Fruit fly (Drosophila melanogaster) whole organism, prepupa: ENCODE data around the gene CG11498.

Experiments
- Blimp-1 ChIP-seq: fragments of 200-800 bp; sonication (Bioruptor generic); optimal IDR thresholded peaks from 3 replicates; lab custom pipeline; 2017; ENCODE audit warnings: missing biosample characterization, missing genetic modification characterization, mild to moderate bottlenecking, moderate library complexity, missing genetic modification reagents
- CG10631 ChIP-seq: fragments of 200-800 bp; sonication (Bioruptor generic); optimal IDR thresholded peaks from 2 replicates; lab custom pipeline; 2016; ENCODE audit warnings: missing biosample characterization, missing genetic modification characterization
- CG10669 ChIP-seq: fragments of 200-800 bp; sonication (Bioruptor generic); optimal IDR thresholded peaks from 3 replicates; lab custom pipeline; 2018; ENCODE audit warnings: missing biosample characterization, mild to moderate bottlenecking, missing genetic modification characterization, moderate library complexity
- CG11294 ChIP-seq: fragments of 200-800 bp; sonication (Bioruptor generic); IDR thresholded peaks from 2 replicates; pipeline ENCODE4 v1.3.6; 2022; ENCODE audit warnings: missing biosample characterization, missing genetic modification characterization
- CG11762 ChIP-seq: fragments of 200-800 bp; sonication (Bioruptor generic); optimal IDR thresholded peaks from 3 replicates; lab custom pipeline; 2016; ENCODE audit warnings: missing biosample characterization, missing genetic modification characterization; ENCODE audit not compliant: insufficient read depth
- CG11902 ChIP-seq: fragments of 200-800 bp; sonication (Bioruptor generic); optimal IDR thresholded peaks from 3 replicates; lab custom pipeline; 2016; ENCODE audit warnings: missing biosample characterization, missing genetic modification characterization
- CG15336 ChIP-seq: fragments of 200-800 bp; sonication (Bioruptor generic); IDR thresholded peaks from 2 replicates; pipeline ENCODE4 v1.3.6; 2022; ENCODE audit warnings: missing biosample characterization, missing genetic modification characterization
- CG1621 ChIP-seq: fragments of 200-800 bp; sonication (Bioruptor generic); optimal IDR thresholded peaks from 3 replicates; lab custom pipeline; 2018; ENCODE audit warnings: missing biosample characterization, mild to moderate bottlenecking, missing genetic modification characterization
- CG16779 ChIP-seq: fragments of 200-800 bp; sonication (Bioruptor generic); optimal IDR thresholded peaks from 3 replicates; lab custom pipeline; 2017; ENCODE audit warnings: missing biosample characterization, mild to moderate bottlenecking, missing genetic modification characterization
- CG31627 ChIP-seq: fragments of 200-800 bp; sonication (Bioruptor generic); optimal IDR thresholded peaks from 3 replicates; lab custom pipeline; 2016; ENCODE audit warnings: missing biosample characterization, missing genetic modification characterization
- CG32006 ChIP-seq: fragments of 200-800 bp; sonication (Bioruptor generic); optimal IDR thresholded peaks from 3 replicates; lab custom pipeline; 2017; ENCODE audit warnings: missing biosample characterization, mild to moderate bottlenecking, missing genetic modification characterization
- CG34406 ChIP-seq: fragments of 200-800 bp; sonication (Bioruptor generic); optimal IDR thresholded peaks from 3 replicates; lab custom pipeline; 2016; ENCODE audit warnings: missing biosample characterization, missing genetic modification characterization
- CG3919 ChIP-seq: fragments of 200-800 bp; sonication (Bioruptor generic); optimal IDR thresholded peaks from 3 replicates; lab custom pipeline; 2016; ENCODE audit warnings: missing biosample characterization, missing genetic modification characterization
- CG4318 ChIP-seq: fragments of 200-800 bp; sonication (Bioruptor generic); optimal IDR thresholded peaks from 3 replicates; lab custom pipeline; 2017; ENCODE audit warnings: missing biosample characterization, mild to moderate bottlenecking, missing genetic modification characterization
- CG6163 ChIP-seq: fragments of 200-800 bp; sonication (Bioruptor generic); IDR thresholded peaks from 3 replicates; pipeline ENCODE4 v1.3.6; 2022; ENCODE audit warnings: missing biosample characterization, missing genetic modification characterization
- CG6276 ChIP-seq: fragments of 200-800 bp; sonication (Bioruptor generic); optimal IDR thresholded peaks from 2 replicates; lab custom pipeline; 2017; ENCODE audit warnings: missing biosample characterization, mild to moderate bottlenecking, missing genetic modification characterization
- CG6792 ChIP-seq: fragments of 200-800 bp; sonication (Bioruptor generic); optimal IDR thresholded peaks from 3 replicates; lab custom pipeline; 2016; ENCODE audit warnings: missing biosample characterization, missing genetic modification characterization
- CG6808 ChIP-seq: fragments of 200-800 bp; sonication (Bioruptor generic); optimal IDR thresholded peaks from 3 replicates; lab custom pipeline; 2017; ENCODE audit warnings: missing biosample characterization, missing genetic modification characterization, mild to moderate bottlenecking, moderate library complexity, missing genetic modification reagents
- CG6854 ChIP-seq: fragments of 200-800 bp; sonication (Bioruptor generic); optimal IDR thresholded peaks from 2 replicates; lab custom pipeline; 2017; ENCODE audit warnings: missing biosample characterization, mild to moderate bottlenecking, missing genetic modification characterization
- CG8119 ChIP-seq: fragments of 200-800 bp; sonication (Bioruptor generic); IDR thresholded peaks from 3 replicates; pipeline ENCODE4 v1.3.6; 2022; ENCODE audit warnings: missing biosample characterization, missing genetic modification characterization
- CG8319 ChIP-seq: fragments of 200-800 bp; sonication (Bioruptor generic); optimal IDR thresholded peaks from 3 replicates; lab custom pipeline; 2016; ENCODE audit warnings: missing biosample characterization, missing genetic modification characterization
- CG8632 ChIP-seq: fragments of 200-800 bp; sonication (Bioruptor generic); optimal IDR thresholded peaks from 3 replicates; lab custom pipeline; 2016; ENCODE audit warnings: missing biosample characterization, missing genetic modification characterization
- Eip75B ChIP-seq: fragments of 200-800 bp; sonication (Bioruptor generic); optimal IDR thresholded peaks from 3 replicates; lab custom pipeline; 2016; ENCODE audit warnings: missing biosample characterization, missing genetic modification characterization
- Eip78C ChIP-seq: fragments of 200-800 bp; sonication (Bioruptor generic); peaks from one replicate; lab custom pipeline; 2016; ENCODE audit warnings: missing biosample characterization, missing genetic modification characterization
- Eip93F ChIP-seq: fragments of 200-800 bp; sonication (Bioruptor generic); optimal IDR thresholded peaks from 2 replicates; lab custom pipeline; 2016; ENCODE audit warnings: missing biosample characterization, mild to moderate bottlenecking, missing genetic modification characterization
- Ets21C ChIP-seq: fragments of 200-800 bp; sonication (Bioruptor generic); optimal IDR thresholded peaks from 3 replicates; lab custom pipeline; 2016; ENCODE audit warnings: missing biosample characterization, missing genetic modification characterization
- Ets96B ChIP-seq: fragments of 200-800 bp; optimal IDR thresholded peaks from 2 replicates; lab custom pipeline; 2019; ENCODE audit warnings: missing biosample characterization, mild to moderate bottlenecking, missing genetic modification characterization, moderate library complexity
- Hr39 ChIP-seq: fragments of 200-800 bp; sonication (Bioruptor generic); optimal IDR thresholded peaks from 2 replicates; lab custom pipeline; 2016; ENCODE audit warnings: missing biosample characterization, missing genetic modification characterization
- Lpt ChIP-seq: fragments of 200-800 bp; sonication (Bioruptor generic); optimal IDR thresholded peaks from 3 replicates; lab custom pipeline; 2016; ENCODE audit warnings: missing biosample characterization, missing genetic modification characterization
- OdsH ChIP-seq: fragments of 200-800 bp; sonication (Bioruptor generic); optimal IDR thresholded peaks from 3 replicates; lab custom pipeline; 2016; ENCODE audit warnings: missing biosample characterization, missing genetic modification characterization
- Smox ChIP-seq: fragments of 200-800 bp; sonication (Bioruptor generic); optimal IDR thresholded peaks from 3 replicates; lab custom pipeline; 2016; ENCODE audit warnings: missing biosample characterization, missing genetic modification characterization
- Sox102F ChIP-seq: fragments of 200-800 bp; sonication (Bioruptor generic); optimal IDR thresholded peaks from 2 replicates; lab custom pipeline; 2016; ENCODE audit warnings: missing biosample characterization, mild to moderate bottlenecking, missing genetic modification characterization
- Sox14 ChIP-seq: fragments of 200-800 bp; sonication (Bioruptor generic); optimal IDR thresholded peaks from 3 replicates; lab custom pipeline; 2016; ENCODE audit warnings: missing biosample characterization, missing genetic modification characterization
- Sox15 ChIP-seq: fragments of 200-800 bp; sonication (Bioruptor generic); optimal IDR thresholded peaks from 3 replicates; lab custom pipeline; 2016; ENCODE audit warnings: missing biosample characterization, missing genetic modification characterization
- achi ChIP-seq: fragments of 200-800 bp; sonication (Bioruptor generic); optimal IDR thresholded peaks from 3 replicates; lab custom pipeline; 2016; ENCODE audit warnings: missing biosample characterization, missing genetic modification characterization
- acj6 ChIP-seq: fragments of 200-800 bp; sonication (Bioruptor generic); optimal IDR thresholded peaks from 3 replicates; lab custom pipeline; 2016; ENCODE audit warnings: missing biosample characterization, missing genetic modification characterization
- cyc ChIP-seq: fragments of 200-800 bp; sonication (Bioruptor generic); optimal IDR thresholded peaks from 3 replicates; lab custom pipeline; 2016; ENCODE audit warnings: missing biosample characterization, missing genetic modification characterization
- esn ChIP-seq: fragments of 200-800 bp; sonication (Bioruptor generic); optimal IDR thresholded peaks from 2 replicates; lab custom pipeline; 2016; ENCODE audit warnings: missing biosample characterization, mild to moderate bottlenecking, missing genetic modification characterization, moderate library complexity
- fd59A ChIP-seq: fragments of 200-800 bp; sonication (Bioruptor generic); optimal IDR thresholded peaks from 2 replicates; lab custom pipeline; 2017; ENCODE audit warnings: missing biosample characterization, mild to moderate bottlenecking, missing genetic modification characterization, missing genetic modification reagents
- fkh ChIP-seq: fragments of 200-800 bp; sonication (Bioruptor generic); optimal IDR thresholded peaks from 3 replicates; lab custom pipeline; 2017; ENCODE audit warnings: missing biosample characterization, mild to moderate bottlenecking, missing genetic modification characterization, moderate library complexity
- net ChIP-seq: fragments of 200-800 bp; sonication (Bioruptor generic); optimal IDR thresholded peaks from 3 replicates; lab custom pipeline; 2016; ENCODE audit warnings: missing biosample characterization, missing genetic modification characterization
- pdm3 ChIP-seq: fragments of 200-800 bp; sonication (Bioruptor generic); optimal IDR thresholded peaks from 3 replicates; lab custom pipeline; 2016; ENCODE audit warnings: missing biosample characterization, missing genetic modification characterization
- spab ChIP-seq: fragments of 200-800 bp; sonication (Bioruptor generic); optimal IDR thresholded peaks from 2 replicates; lab custom pipeline; 2017; ENCODE audit warnings: missing biosample characterization, mild to moderate bottlenecking, missing genetic modification characterization, missing genetic modification reagents
- ss ChIP-seq, 2 experiments: fragments of 200-800 bp; sonication (Bioruptor generic); optimal IDR thresholded peaks; 2 replicates in 1 of 2; 3 replicates in 1 of 2; lab custom pipeline; 2017 to 2018; ENCODE audit warnings: mild to moderate bottlenecking in 2 of 2, missing biosample characterization in 2 of 2, missing genetic modification characterization in 2 of 2, moderate library complexity in 1 of 2
- topi ChIP-seq: fragments of 200-800 bp; sonication (Bioruptor generic); optimal IDR thresholded peaks from 3 replicates; lab custom pipeline; 2016; ENCODE audit warnings: missing biosample characterization, missing genetic modification characterization

CG11498 gene

dm6 chr3R:30197796-30198195, 37.5 kb upstream of the CG11498 start:
- no peak for TF ChIP-seq CG8119 (GFP tag; lab: Robert Waterston, UW)
- no peak for TF ChIP-seq Sox102F
- TF ChIP-seq fd59A (GFP tag; lab: Kevin White, UChicago), result no peak
- TF ChIP-seq Blimp-1 (GFP tag; lab: Kevin White, UChicago), result no peak
- no peak for TF ChIP-seq CG10669 (GFP tag; lab: Kevin White, UChicago)
- no peak for TF ChIP-seq CG31627 (GFP tag; lab: Kevin White, UChicago)
- TF ChIP-seq CG34406 (GFP tag; lab: Kevin White, UChicago), result no peak
- no peak for TF ChIP-seq CG3919 (GFP tag; lab: Kevin White, UChicago)
- no peak for TF ChIP-seq CG6276 (GFP tag; lab: Kevin White, UChicago)
- no peak for TF ChIP-seq Eip78C (GFP tag; lab: Kevin White, UChicago)
- no peak for TF ChIP-seq ss (GFP tag; optimal IDR thresholded peaks at IDR 0.05; lab: Kevin White, UChicago)
- no peak for TF ChIP-seq pdm3 (GFP tag; lab: Kevin White, UChicago)
- no peak for TF ChIP-seq spab (GFP tag; lab: Kevin White, UChicago)
- no peak for TF ChIP-seq acj6 (GFP tag; lab: Kevin White, UChicago)
- no peak for TF ChIP-seq cyc (GFP tag; lab: Kevin White, UChicago)
- TF ChIP-seq CG15336 (GFP tag; lab: Robert Waterston, UW), result no peak
- TF ChIP-seq Hr39 (GFP tag; lab: Kevin White, UChicago), result no peak

- TF ChIP-seq spab (GFP tag; lab: Kevin White, UChicago) (no peak), CG6792 (GFP tag; lab: Kevin White, UChicago) (no peak), topi (GFP tag; lab: Kevin White, UChicago) (no peak), Sox15 (GFP tag; lab: Kevin White, UChicago) (no peak), Eip93F (GFP tag; lab: Kevin White, UChicago) (no peak), ss (GFP tag; optimal IDR thresholded peaks at IDR 0.05; lab: Kevin White, UChicago) (no peak), Smox (GFP tag; lab: Kevin White, UChicago) (no peak), achi (GFP tag; lab: Kevin White, UChicago) (no peak), CG6854 (no peak), CG4318 (GFP tag; lab: Kevin White, UChicago) (no peak), Lpt (GFP tag; lab: Kevin White, UChicago) (no peak), CG8319 (no peak), OdsH (GFP tag; lab: Kevin White, UChicago) (no peak), CG11902 (GFP tag; lab: Kevin White, UChicago) (no peak), Hr39 (GFP tag; lab: Kevin White, UChicago) (no peak), CG32006 (no peak)
- TF ChIP-seq, all 60 proteins: peak for 0
These were observed 35.9 kb upstream of the CG11498 start, which contains the start of gene CG15531 for dm6 chr3R:30196128-30196527. TSS of gene CG15531 (minus strand) at chr3R:30196228.

dm6 chr3R:30195606-30196049, 35.4 kb upstream of the CG11498 start:
- no peak for TF ChIP-seq CG6854
- TF ChIP-seq Sox102F, result no peak
- no peak for TF ChIP-seq Eip75B (GFP tag; lab: Kevin White, UChicago)
- peak; percentile 53; the same call in 2 of the 3 replicates for TF ChIP-seq CG6163 (GFP tag; lab: Robert Waterston, UW)
- no peak for TF ChIP-seq Lpt (GFP tag; lab: Kevin White, UChicago)
- no peak for TF ChIP-seq topi (GFP tag; lab: Kevin White, UChicago)
- peak; percentile 49 for TF ChIP-seq CG31627 (GFP tag; lab: Kevin White, UChicago)
- no peak for TF ChIP-seq fkh
- TF ChIP-seq Eip78C (GFP tag; lab: Kevin White, UChicago), result no peak
- TF ChIP-seq CG11294, result no peak
- TF ChIP-seq Sox14 (GFP tag; lab: Kevin White, UChicago), result peak; percentile 23
- TF ChIP-seq CG8119 (GFP tag; lab: Robert Waterston, UW), result no peak; the same call in 2 of the 3 replicates
- TF ChIP-seq CG11762 (GFP tag; lab: Kevin White, UChicago), result no peak
- TF ChIP-seq CG8632 (GFP tag; lab: Kevin White, UChicago), result no peak
- TF ChIP-seq Blimp-1 (GFP tag; lab: Kevin White, UChicago), result no peak
- TF ChIP-seq CG1621 (tag; lab: Kevin White, UChicago), result no peak
- TF ChIP-seq spab (GFP tag; lab: Kevin White, UChicago), result no peak
- TF ChIP-seq pdm3 (GFP tag; lab: Kevin White, UChicago), result peak; percentile 40
- no peak for TF ChIP-seq CG11902 (GFP tag; lab: Kevin White, UChicago)
- TF ChIP-seq fd59A (GFP tag; lab: Kevin White, UChicago), result no peak
- no peak for TF ChIP-seq Ets96B (tag; lab: Kevin White, UChicago)
- no peak for TF ChIP-seq CG6808 (GFP tag; lab: Kevin White, UChicago)
- no peak for TF ChIP-seq CG8319
- no peak for TF ChIP-seq Ets21C (GFP tag; lab: Kevin White, UChicago)
- no peak for TF ChIP-seq ss (GFP tag; optimal IDR thresholded peaks at IDR 0.05; lab: Kevin White, UChicago)
- peak; percentile 29 for TF ChIP-seq CG10631 (GFP tag; lab: Kevin White, UChicago)
- TF ChIP-seq CG34406 (GFP tag; lab: Kevin White, UChicago), result no peak
- peak; percentile 20 for TF ChIP-seq esn
- no peak for TF ChIP-seq Sox15 (GFP tag; lab: Kevin White, UChicago)
- peak; percentile 6 for TF ChIP-seq achi (GFP tag; lab: Kevin White, UChicago)
- TF ChIP-seq net (GFP tag; lab: Kevin White, UChicago), result no peak
- no peak for TF ChIP-seq CG16779 (tag; lab: Kevin White, UChicago)
